Fruit fly (Drosophila melanogaster) whole organism, wandering third instar larva: ENCODE measurements around the gene fwd.

Source experiments
- CG9705 ChIP-seq: fragments of 200-800 bp; sonication (Bioruptor generic); optimal IDR thresholded peaks from 2 replicates; lab custom pipeline; 2018; ENCODE audit warnings: missing biosample characterization, mild to moderate bottlenecking, missing genetic modification characterization
- CrebA ChIP-seq: fragments of 200-800 bp; sonication (Bioruptor generic); optimal IDR thresholded peaks from 2 replicates; lab custom pipeline; 2016; ENCODE audit warnings: missing biosample characterization, mild to moderate bottlenecking, missing genetic modification characterization, borderline replicate concordance
- Hr78 ChIP-seq: fragments of >200 bp; optimal IDR thresholded peaks from 2 replicates; lab custom pipeline; 2017; ENCODE audit warnings: missing biosample characterization, missing genetic modification characterization
- Myc ChIP-seq: fragments of >200 bp; optimal IDR thresholded peaks from 2 replicates; lab custom pipeline; 2017
- OdsH ChIP-seq: fragments of 200-800 bp; sonication (Bioruptor generic); optimal IDR thresholded peaks from 2 replicates; lab custom pipeline; 2016; ENCODE audit warnings: missing biosample characterization, mild to moderate bottlenecking, missing genetic modification characterization
- h ChIP-seq: fragments of 200-800 bp; sonication (Bioruptor generic); optimal IDR thresholded peaks from 3 replicates; lab custom pipeline; 2016; ENCODE audit warnings: missing biosample characterization, mild to moderate bottlenecking, missing genetic modification characterization
- lola ChIP-seq: fragments of >200 bp; optimal IDR thresholded peaks from 2 replicates; lab custom pipeline; 2017; ENCODE audit warnings: missing biosample characterization, missing genetic modification characterization
- rgr ChIP-seq: fragments of 200-800 bp; sonication (Bioruptor generic); optimal IDR thresholded peaks from 3 replicates; lab custom pipeline; 2016; ENCODE audit warnings: missing biosample characterization, mild to moderate bottlenecking, missing genetic modification characterization
- sage ChIP-seq: fragments of 200-800 bp; sonication (Bioruptor generic); optimal IDR thresholded peaks from 2 replicates; lab custom pipeline; 2016; ENCODE audit warnings: missing biosample characterization, mild to moderate bottlenecking, missing genetic modification characterization
- usp ChIP-seq: fragments of >200 bp; optimal IDR thresholded peaks from 2 replicates; lab custom pipeline; 2017; ENCODE audit warnings: missing biosample characterization, missing genetic modification characterization
- woc ChIP-seq: sonication (Bioruptor generic); optimal IDR thresholded peaks from 2 replicates; lab custom pipeline; 2016; ENCODE audit warnings: missing biosample characterization, mild to moderate bottlenecking, missing genetic modification characterization

DNA sequence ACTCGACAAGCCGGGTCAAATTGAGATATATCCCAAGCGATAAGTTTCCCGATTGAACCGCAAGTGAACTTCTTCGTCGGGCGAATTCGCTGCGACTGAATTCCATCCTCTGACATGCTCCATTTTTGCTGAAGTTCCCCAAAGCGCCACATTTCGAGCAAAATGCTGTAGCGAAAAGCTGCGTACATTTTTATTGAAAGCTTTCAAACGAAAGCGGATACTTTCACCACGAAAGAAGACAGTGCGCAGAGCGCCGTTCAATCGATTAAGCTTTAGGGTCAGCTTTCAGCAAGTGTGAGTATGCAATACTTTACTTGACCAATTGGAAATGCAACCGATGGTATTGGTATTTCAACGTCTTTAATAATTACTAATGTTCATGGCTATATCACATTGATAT is 23.2 kb upstream of the fwd start, which contains the start of gene mthl10:
- peak; percentile 22 for TF ChIP-seq Myc (lab: Kevin White, UChicago)
- TF ChIP-seq lola = peak; percentile 73
- TF ChIP-seq usp (GFP tag; lab: Kevin White, UChicago) = no peak
- no peak for TF ChIP-seq CG9705 (GFP tag; lab: Kevin White, UChicago)
- TF ChIP-seq sage (GFP tag; lab: Kevin White, UChicago) = peak; percentile 40
- no peak for TF ChIP-seq rgr
- TF ChIP-seq woc (GFP tag; lab: Kevin White, UChicago) = no peak
- TF ChIP-seq OdsH (GFP tag; lab: Kevin White, UChicago) = no peak
- no peak for TF ChIP-seq CrebA (GFP tag; lab: Kevin White, UChicago)
- no peak for TF ChIP-seq h
- TF ChIP-seq Hr78 (GFP tag; lab: Kevin White, UChicago) = no peak
